Fruit fly (Drosophila melanogaster): ENCODE measurements around the gene CG17712.

dm6 chr2L:1709316-1709715, 42.6 kb downstream of the CG17712 start:
- TF ChIP-seq CG1620 (GFP tag; optimal IDR thresholded peaks at IDR 0.05) (no peak), CG11617 (GFP tag; optimal IDR thresholded peaks at IDR 0.05) (no peak), kay (GFP tag; ENCODE audit: borderline replicate concordance) (no peak), ovo (GFP tag; optimal IDR thresholded peaks at IDR 0.05) (no peak), CG12768 (GFP tag; optimal IDR thresholded peaks at IDR 0.05) (no peak), cic (GFP tag; optimal IDR thresholded peaks at IDR 0.05) (no peak), cnc (optimal IDR thresholded peaks at IDR 0.05) (no peak), CG33017 (tag; optimal IDR thresholded peaks at IDR 0.05) (no peak), CG7045 (GFP tag; optimal IDR thresholded peaks at IDR 0.05) (no peak), Mnt (GFP tag; optimal IDR thresholded peaks at IDR 0.05) (no peak), CG14711 (tag; optimal IDR thresholded peaks at IDR 0.05) (no peak), Crg-1 (GFP tag; optimal IDR thresholded peaks at IDR 0.05) (no peak)

Data from whole organism, adult.